4 fruit fly cellular contexts compared by ENCODE assay signal in the genomic region with DNA sequence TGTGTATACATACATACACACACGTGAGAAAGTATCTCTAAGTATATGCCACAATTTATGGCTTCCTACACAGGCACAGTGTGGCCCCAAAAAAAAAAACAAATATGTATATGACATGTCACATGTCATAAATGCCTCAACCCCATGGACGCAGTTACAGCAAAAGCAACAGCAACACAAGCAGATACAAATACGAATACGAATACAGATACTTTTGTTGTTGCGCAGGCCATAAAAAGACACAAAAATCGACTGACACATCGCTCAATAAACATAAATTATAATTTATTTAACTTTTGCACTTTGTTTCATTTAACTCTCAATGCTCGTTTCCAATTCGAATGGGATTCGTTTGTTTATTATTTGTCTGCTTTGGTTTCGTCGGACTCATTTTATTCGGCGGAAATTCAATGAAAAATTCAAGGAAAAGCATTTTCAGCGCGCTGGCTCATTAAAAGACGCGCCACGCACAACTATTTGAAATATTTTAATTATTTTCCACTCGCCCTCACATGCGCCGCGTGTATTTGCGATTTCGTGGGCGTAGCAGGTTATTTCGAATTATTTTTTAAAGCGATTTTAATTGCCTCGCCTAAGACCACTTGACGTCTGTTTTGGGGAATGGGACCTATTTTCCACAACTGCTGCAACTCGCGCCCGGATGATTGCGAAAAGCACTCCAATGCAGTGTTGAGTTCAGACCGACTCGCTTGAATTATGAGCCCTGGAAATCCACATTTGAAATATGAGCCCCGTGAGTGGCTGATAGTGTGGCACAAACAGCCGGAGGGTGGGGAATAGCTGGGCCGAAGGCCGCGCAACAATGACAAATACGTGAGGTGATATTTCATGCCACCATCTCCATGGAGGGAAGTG.
TF ChIP-seq lines count a peak whose summit lies in the region.

No protein-coding gene starts in this region.

- TF ChIP-seq CTCF in whole organism, embryonic (GFP tag; optimal IDR thresholded peaks at IDR 0.05; lab: Kevin White, UChicago), result no peak

TF ChIP-seq in whole organism, embryonic, 481 proteins besides CTCF, POLR2A, EP300 and RAD21 (continues in another document):
- no peak for TF ChIP-seq Drgx (GFP tag; IDR thresholded peaks at IDR 0.05; lab: Robert Waterston, UW)
- TF ChIP-seq Bgb (GFP tag; IDR thresholded peaks at IDR 0.05; lab: Robert Waterston, UW; ENCODE audit: partially characterized antibody), result no peak
- TF ChIP-seq CG12391 (tag; optimal IDR thresholded peaks at IDR 0.05; lab: Kevin White, UChicago), result no peak
- TF ChIP-seq CG8281 (tag; optimal IDR thresholded peaks at IDR 0.05; lab: Kevin White, UChicago), result no peak
- TF ChIP-seq CG5953 (GFP tag; IDR thresholded peaks at IDR 0.05; lab: Robert Waterston, UW), result no peak
- TF ChIP-seq tll (GFP tag; optimal IDR thresholded peaks at IDR 0.05; lab: Kevin White, UChicago), result no peak
- TF ChIP-seq ems (GFP tag; optimal IDR thresholded peaks at IDR 0.05; lab: Kevin White, UChicago), result no peak
- no peak for TF ChIP-seq Gug (GFP tag; IDR thresholded peaks at IDR 0.05; lab: Robert Waterston, UW)
- peak in 1 of 2 experiments; percentile 83 for TF ChIP-seq eve (GFP tag; optimal IDR thresholded peaks at IDR 0.05; lab: Kevin White, UChicago)
- TF ChIP-seq pros (GFP tag; optimal IDR thresholded peaks at IDR 0.05; lab: Kevin White, UChicago), result no peak
- no peak for TF ChIP-seq CG1529 (GFP tag; optimal IDR thresholded peaks at IDR 0.05; lab: Kevin White, UChicago)
- 0 out of 2 replicates have a peak, but pooled peaks have one; percentile 20 for TF ChIP-seq Xrp1 (GFP tag; IDR thresholded peaks at IDR 0.05; lab: Robert Waterston, UW)
- TF ChIP-seq tin (GFP tag; optimal IDR thresholded peaks at IDR 0.05; lab: Kevin White, UChicago), result no peak
- TF ChIP-seq insv (GFP tag; optimal IDR thresholded peaks at IDR 0.05; lab: Kevin White, UChicago), result no peak
- TF ChIP-seq CG17328 (GFP tag; IDR thresholded peaks at IDR 0.05; lab: Robert Waterston, UW), result no peak
- no peak for TF ChIP-seq ttk (GFP tag; IDR thresholded peaks at IDR 0.05; lab: Robert Waterston, UW)
- no peak for TF ChIP-seq kni (GFP tag; optimal IDR thresholded peaks at IDR 0.05; lab: Kevin White, UChicago)
- TF ChIP-seq CG34224 (GFP tag; IDR thresholded peaks at IDR 0.05; lab: Robert Waterston, UW; ENCODE audit: partially characterized antibody), result no peak
- TF ChIP-seq CG15269 (tag; optimal IDR thresholded peaks at IDR 0.05; lab: Kevin White, UChicago), result no peak
- TF ChIP-seq Deaf1 (tag; optimal IDR thresholded peaks at IDR 0.05; lab: Kevin White, UChicago), result no peak

TF ChIP-seq in whole organism, prepupa, 60 proteins besides CTCF, POLR2A, EP300 and RAD21:
- TF ChIP-seq eg (GFP tag; IDR thresholded peaks at IDR 0.05; lab: Robert Waterston, UW) (no peak), CG11762 (GFP tag; optimal IDR thresholded peaks at IDR 0.05; lab: Kevin White, UChicago; ENCODE audit: insufficient read depth) (no peak), CG6276 (GFP tag; optimal IDR thresholded peaks at IDR 0.05; lab: Kevin White, UChicago) (no peak), CG11294 (GFP tag; IDR thresholded peaks at IDR 0.05; lab: Robert Waterston, UW) (no peak), CG8119 (GFP tag; IDR thresholded peaks at IDR 0.05; lab: Robert Waterston, UW) (no peak), OdsH (GFP tag; optimal IDR thresholded peaks at IDR 0.05; lab: Kevin White, UChicago) (no peak), Sox102F (GFP tag; optimal IDR thresholded peaks at IDR 0.05; lab: Kevin White, UChicago) (no peak), fd85E (GFP tag; optimal IDR thresholded peaks at IDR 0.05; lab: Kevin White, UChicago) (no peak), Blimp-1 (GFP tag; optimal IDR thresholded peaks at IDR 0.05; lab: Kevin White, UChicago) (no peak), CG6808 (GFP tag; optimal IDR thresholded peaks at IDR 0.05; lab: Kevin White, UChicago) (no peak), dsx (GFP tag; optimal IDR thresholded peaks at IDR 0.05; lab: Kevin White, UChicago; ENCODE audit: poor library complexity, severe bottlenecking) (no peak), svp (GFP tag; lab: Kevin White, UChicago) (peak; percentile 9), Ets21C (GFP tag; optimal IDR thresholded peaks at IDR 0.05; lab: Kevin White, UChicago) (no peak), esn (GFP tag; optimal IDR thresholded peaks at IDR 0.05; lab: Kevin White, UChicago) (no peak), topi (GFP tag; optimal IDR thresholded peaks at IDR 0.05; lab: Kevin White, UChicago) (no peak), CG6163 (GFP tag; IDR thresholded peaks at IDR 0.05; lab: Robert Waterston, UW) (0 out of 3 replicates have a peak, but pooled peaks have one; percentile 0), CG4318 (GFP tag; optimal IDR thresholded peaks at IDR 0.05; lab: Kevin White, UChicago) (no peak), fkh (GFP tag; optimal IDR thresholded peaks at IDR 0.05; lab: Kevin White, UChicago) (peak; percentile 2), Smox (GFP tag; optimal IDR thresholded peaks at IDR 0.05; lab: Kevin White, UChicago) (no peak), CG34406 (GFP tag; optimal IDR thresholded peaks at IDR 0.05; lab: Kevin White, UChicago) (no peak), pdm3 (GFP tag; optimal IDR thresholded peaks at IDR 0.05; lab: Kevin White, UChicago) (no peak)

TF ChIP-seq in whole organism, pupa, 21 proteins besides CTCF, POLR2A, EP300 and RAD21:
- 0 out of 3 replicates have a peak, but pooled peaks have one; percentile 11 for TF ChIP-seq CG4496 (GFP tag; IDR thresholded peaks at IDR 0.05; lab: Robert Waterston, UW)
- TF ChIP-seq CG12605 (GFP tag; IDR thresholded peaks at IDR 0.05; lab: Robert Waterston, UW), result no peak

TF ChIP-seq in whole organism, wandering third instar larva, 38 proteins besides CTCF, POLR2A, EP300 and RAD21:
- TF ChIP-seq Myc (optimal IDR thresholded peaks at IDR 0.05; lab: Kevin White, UChicago) (no peak), tai (GFP tag; optimal IDR thresholded peaks at IDR 0.05; lab: Kevin White, UChicago) (peak; percentile 25)
